Worm (Caenorhabditis elegans) whole organism, L3 larva: ENCODE results near the gene grl-12.
A peak's percentile ranks its signal among the peaks of the same experiment; 100 is the strongest.

Source experiments
- R02D3.7 ChIP-seq: fragments of 150-350 bp; optimal IDR thresholded peaks from 2 replicates; lab custom pipeline; 2014; ENCODE audit warnings: missing biosample characterization, missing genetic modification characterization
- ama-1 ChIP-seq: fragments of 150-350 bp; optimal IDR thresholded peaks from 2 replicates; lab custom pipeline; 2018
- ceh-82 ChIP-seq: fragments of 150-350 bp; optimal IDR thresholded peaks from 2 replicates; lab custom pipeline; 2014; ENCODE audit warnings: missing biosample characterization, missing genetic modification characterization
- elt-2 ChIP-seq: sonication (generic microtip); optimal IDR thresholded peaks from 2 replicates; lab custom pipeline; 2016; ENCODE audit warnings: missing genetic modification reagents, mild to moderate bottlenecking, missing genetic modification characterization, missing compliant biosample characterization
- fkh-2 ChIP-seq: fragments of 150-350 bp; optimal IDR thresholded peaks from 2 replicates; lab custom pipeline; 2014; ENCODE audit warnings: missing biosample characterization, missing genetic modification reagents, missing genetic modification characterization
- nhr-11 ChIP-seq: fragments of 150-350 bp; optimal IDR thresholded peaks from 2 replicates; lab custom pipeline; 2014; ENCODE audit warnings: missing biosample characterization, missing genetic modification characterization
- nhr-23 ChIP-seq: fragments of 150-350 bp; optimal IDR thresholded peaks from 2 replicates; lab custom pipeline; 2014; ENCODE audit warnings: missing biosample characterization, missing genetic modification reagents, missing genetic modification characterization
- nhr-28 ChIP-seq: fragments of 150-350 bp; optimal IDR thresholded peaks from 2 replicates; lab custom pipeline; 2014; ENCODE audit warnings: missing biosample characterization, missing genetic modification characterization
- pqm-1 ChIP-seq: fragments of 150-350 bp; optimal IDR thresholded peaks from 2 replicates; lab custom pipeline; 2017; ENCODE audit warnings: missing biosample characterization, missing genetic modification characterization, inconsistent platforms
- sea-2 ChIP-seq: fragments of 150-350 bp; sonication (generic microtip); optimal IDR thresholded peaks from 4 replicates; lab custom pipeline; 2014; ENCODE audit warnings: missing biosample characterization, missing genetic modification reagents, missing genetic modification characterization
- snpc-4 ChIP-seq: fragments of 150-350 bp; optimal IDR thresholded peaks from 2 replicates; lab custom pipeline; 2014; ENCODE audit warnings: missing biosample characterization, missing genetic modification characterization
- tbx-2 ChIP-seq: sonication (generic microtip); optimal IDR thresholded peaks from 2 replicates; lab custom pipeline; 2016; ENCODE audit warnings: mild to moderate bottlenecking, missing genetic modification characterization, missing compliant biosample characterization
- ztf-4 ChIP-seq: fragments of 150-350 bp; optimal IDR thresholded peaks from 2 replicates; lab custom pipeline; 2014; ENCODE audit warnings: missing biosample characterization, missing genetic modification characterization

DNA sequence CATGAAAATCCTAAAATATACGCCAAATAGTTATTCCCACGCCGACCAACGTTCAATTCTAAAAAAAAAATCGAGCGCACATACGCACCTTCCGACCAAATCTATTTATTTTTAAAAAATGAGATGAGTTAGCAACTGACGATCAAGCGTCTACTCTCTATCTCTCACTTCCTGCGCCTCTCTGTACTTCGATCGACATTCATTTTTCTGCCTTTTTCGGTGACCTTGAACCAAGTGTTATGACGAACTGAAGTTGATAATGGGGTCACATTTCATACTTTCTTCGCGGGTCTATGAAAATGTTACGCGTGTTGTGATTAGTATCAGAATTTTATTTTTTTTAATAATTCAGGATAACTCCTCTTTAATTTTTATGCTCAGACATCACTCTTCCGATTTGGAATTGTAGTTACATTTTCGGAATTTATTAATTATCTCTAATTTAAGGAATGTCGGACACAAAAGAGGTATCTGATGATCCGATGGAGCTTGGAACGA is 29.4 kb downstream of the grl-12 start, which contains the start of gene smk-1:
- no peak for TF ChIP-seq ztf-4 (tag; lab: Kevin White, UChicago)
- no peak for TF ChIP-seq nhr-28
- no peak for TF ChIP-seq fkh-2 (tag; lab: Kevin White, UChicago)
- no peak for TF ChIP-seq tbx-2 (tag; lab: Kevin White, UChicago)
- no peak for TF ChIP-seq nhr-11 (tag; lab: Kevin White, UChicago)
- TF ChIP-seq ceh-82 (tag; lab: Kevin White, UChicago) = no peak
- TF ChIP-seq nhr-23 = peak; percentile 67
- no peak for TF ChIP-seq R02D3.7 (tag; lab: Kevin White, UChicago)
- no peak for TF ChIP-seq ama-1 (lab: Kevin White, UChicago)
- no peak for TF ChIP-seq snpc-4 (tag; lab: Kevin White, UChicago)
- no peak for TF ChIP-seq elt-2
- no peak for TF ChIP-seq pqm-1 (tag; lab: Kevin White, UChicago)
- TF ChIP-seq sea-2 (GFP tag; lab: Kevin White, UChicago) = no peak
